Fruit fly (Drosophila melanogaster): Measurements from ENCODE around the gene CG43390.

Gene CG43390

DNA sequence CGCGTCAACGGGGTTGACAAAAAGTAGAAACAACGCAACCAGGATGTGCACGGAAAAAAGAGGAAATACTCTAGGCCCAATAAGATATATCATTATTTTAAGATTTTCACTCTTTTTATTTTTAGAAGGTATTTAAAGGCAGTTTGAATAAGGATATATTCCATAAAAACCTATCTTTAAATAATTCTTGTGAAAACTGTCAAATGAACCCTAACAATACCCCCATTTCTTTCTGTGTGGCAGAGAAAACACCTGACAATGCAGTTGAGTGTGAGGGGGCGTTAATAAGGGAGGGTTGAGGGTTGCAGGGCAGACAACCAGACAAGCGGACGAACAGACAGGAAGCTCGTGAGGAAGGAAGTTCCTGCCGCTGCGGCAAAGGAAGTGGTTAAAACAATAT lies 27.8 kb downstream of the CG43390 start (continued):
- TF ChIP-seq grn (GFP tag; optimal IDR thresholded peaks at IDR 0.05): no peak
- TF ChIP-seq ap (GFP tag; IDR thresholded peaks at IDR 0.05): no peak
- no peak for TF ChIP-seq h (optimal IDR thresholded peaks at IDR 0.05)
- TF ChIP-seq CG12942 (GFP tag; optimal IDR thresholded peaks at IDR 0.05): no peak
- peak; percentile 30 for TF ChIP-seq cato (GFP tag; optimal IDR thresholded peaks at IDR 0.05; ENCODE audit: borderline replicate concordance)
- no peak for TF ChIP-seq ase (GFP tag; IDR thresholded peaks at IDR 0.05)
- no peak for TF ChIP-seq kah (GFP tag; optimal IDR thresholded peaks at IDR 0.05)
- peak; percentile 60 for TF ChIP-seq unpg (GFP tag; optimal IDR thresholded peaks at IDR 0.05)
- peak; percentile 59 for TF ChIP-seq CG14710 (tag; optimal IDR thresholded peaks at IDR 0.05)
- TF ChIP-seq CG4328 (GFP tag; optimal IDR thresholded peaks at IDR 0.05): no peak
- 0 out of 3 replicates have a peak, but pooled peaks have one; percentile 19 for TF ChIP-seq vnd (GFP tag; IDR thresholded peaks at IDR 0.05; ENCODE audit: partially characterized antibody)
- TF ChIP-seq vfl (GFP tag; optimal IDR thresholded peaks at IDR 0.05): no peak
- no peak for TF ChIP-seq bowl (GFP tag; IDR thresholded peaks at IDR 0.05)
- TF ChIP-seq CG6683 (GFP tag; optimal IDR thresholded peaks at IDR 0.05): no peak
- no peak for TF ChIP-seq BtbVII (GFP tag; optimal IDR thresholded peaks at IDR 0.05)
- no peak for TF ChIP-seq al (GFP tag; IDR thresholded peaks at IDR 0.05)
- no peak for TF ChIP-seq CG11093 (GFP tag; IDR thresholded peaks at IDR 0.05)
- no peak for TF ChIP-seq z (GFP tag; IDR thresholded peaks at IDR 0.05)
- no peak for TF ChIP-seq Adf1 (GFP tag; IDR thresholded peaks at IDR 0.05)
- no peak for TF ChIP-seq Doc3 (GFP tag; IDR thresholded peaks at IDR 0.05; ENCODE audit: partially characterized antibody)
- TF ChIP-seq ATbp (GFP tag; optimal IDR thresholded peaks at IDR 0.05): peak; percentile 41
- no peak for TF ChIP-seq fu2 (GFP tag; optimal IDR thresholded peaks at IDR 0.05)
- TF ChIP-seq gsb (GFP tag; IDR thresholded peaks at IDR 0.05): no peak
- TF ChIP-seq CG2678 (tag; optimal IDR thresholded peaks at IDR 0.05): peak; percentile 46
- TF ChIP-seq CG13894 (tag; optimal IDR thresholded peaks at IDR 0.05): no peak
- TF ChIP-seq crc (GFP tag; optimal IDR thresholded peaks at IDR 0.05): no peak
- 0 out of 2 replicates have a peak, but pooled peaks have one; percentile 35 for TF ChIP-seq CG32767 (GFP tag; IDR thresholded peaks at IDR 0.05)
- TF ChIP-seq CG12236 (GFP tag; optimal IDR thresholded peaks at IDR 0.05): no peak
- no peak for TF ChIP-seq YL-1 (GFP tag; optimal IDR thresholded peaks at IDR 0.05)
- TF ChIP-seq zf30C (GFP tag; optimal IDR thresholded peaks at IDR 0.05): peak; percentile 76
- no peak for TF ChIP-seq Dip2 (GFP tag; IDR thresholded peaks at IDR 0.05)
- TF ChIP-seq row (GFP tag; IDR thresholded peaks at IDR 0.05): peak; percentile 53
- TF ChIP-seq lilli (GFP tag; optimal IDR thresholded peaks at IDR 0.05): no peak
- no peak for TF ChIP-seq CG42726 (GFP tag; IDR thresholded peaks at IDR 0.05; ENCODE audit: partially characterized antibody)
- peak; percentile 4 for TF ChIP-seq CG12659 (GFP tag; optimal IDR thresholded peaks at IDR 0.05)
- no peak for TF ChIP-seq CG11247 (GFP tag; IDR thresholded peaks at IDR 0.05)
- TF ChIP-seq CG17829 (tag; optimal IDR thresholded peaks at IDR 0.05): peak; percentile 55
- peak; percentile 44 for TF ChIP-seq CG8924 (tag; optimal IDR thresholded peaks at IDR 0.05)
- TF ChIP-seq Lpt (GFP tag; optimal IDR thresholded peaks at IDR 0.05): no peak
- no peak for TF ChIP-seq Doc2 (GFP tag; IDR thresholded peaks at IDR 0.05)
- TF ChIP-seq CG7556 (GFP tag; optimal IDR thresholded peaks at IDR 0.05): peak; percentile 36
- TF ChIP-seq trh (GFP tag; optimal IDR thresholded peaks at IDR 0.05): no peak
- no peak for TF ChIP-seq zen2 (GFP tag; IDR thresholded peaks at IDR 0.05; ENCODE audit: partially characterized antibody)
- no peak for TF ChIP-seq CG13123 (GFP tag; optimal IDR thresholded peaks at IDR 0.05)
- TF ChIP-seq sima (GFP tag; optimal IDR thresholded peaks at IDR 0.05): no peak
- no peak for TF ChIP-seq Tbp (GFP tag; optimal IDR thresholded peaks at IDR 0.05)
- TF ChIP-seq CG12104 (GFP tag; optimal IDR thresholded peaks at IDR 0.05): no peak
- TF ChIP-seq CG15269 (tag; optimal IDR thresholded peaks at IDR 0.05): peak; percentile 30
- no peak for TF ChIP-seq zen (tag; optimal IDR thresholded peaks at IDR 0.05)
- TF ChIP-seq CG10431 (GFP tag; optimal IDR thresholded peaks at IDR 0.05): no peak
- TF ChIP-seq ind (GFP tag; optimal IDR thresholded peaks at IDR 0.05): no peak
- no peak for TF ChIP-seq CG4707 (GFP tag; optimal IDR thresholded peaks at IDR 0.05)
